Fruit fly (Drosophila melanogaster) whole organism, adult: ENCODE data around the gene B-H2.

ENCODE experiments used
- CG11617 ChIP-seq: fragments of 200-800 bp; sonication (Bioruptor generic); optimal IDR thresholded peaks from 2 replicates; lab custom pipeline; 2017; ENCODE audit warnings: mild to moderate bottlenecking, missing biosample characterization, missing genetic modification reagents, missing genetic modification characterization
- CG12768 ChIP-seq: fragments of 200-800 bp; sonication (Bioruptor generic); optimal IDR thresholded peaks from 2 replicates; lab custom pipeline; 2017; ENCODE audit warnings: missing biosample characterization, missing genetic modification characterization, mild to moderate bottlenecking, moderate library complexity, missing genetic modification reagents
- CG33017 ChIP-seq: fragments of 200-800 bp; sonication (Bioruptor generic); optimal IDR thresholded peaks from 2 replicates; lab custom pipeline; 2018; ENCODE audit warnings: missing biosample characterization, mild to moderate bottlenecking, missing genetic modification characterization, moderate library complexity
- CG5204 ChIP-seq: fragments of 200-800 bp; sonication (Bioruptor generic); optimal IDR thresholded peaks from 2 replicates; lab custom pipeline; 2016; ENCODE audit warnings: missing biosample characterization, missing genetic modification characterization
- CG7045 ChIP-seq: fragments of 200-800 bp; sonication (Bioruptor generic); optimal IDR thresholded peaks from 2 replicates; lab custom pipeline; 2017; ENCODE audit warnings: missing biosample characterization, mild to moderate bottlenecking, missing genetic modification characterization
- Clk ChIP-seq: fragments of 200-800 bp; sonication (Bioruptor generic); optimal IDR thresholded peaks from 2 replicates; lab custom pipeline; 2017; ENCODE audit warnings: missing biosample characterization, missing genetic modification characterization
- cnc ChIP-seq, 2 experiments: fragments of >200 bp; optimal IDR thresholded peaks; 2 replicates each; lab custom pipeline; 2017
- ovo ChIP-seq: fragments of 200-800 bp; sonication (Bioruptor generic); optimal IDR thresholded peaks from 2 replicates; lab custom pipeline; 2016; ENCODE audit warnings: missing biosample characterization, missing genetic modification characterization
- toe ChIP-seq: fragments of 200-800 bp; sonication (Bioruptor generic); optimal IDR thresholded peaks from 2 replicates; lab custom pipeline; 2016; ENCODE audit warnings: missing biosample characterization, missing genetic modification characterization

- TF ChIP-seq CG12768 (GFP tag; lab: Kevin White, UChicago) (no peak), CG5204 (GFP tag; lab: Kevin White, UChicago) (no peak), cnc (optimal IDR thresholded peaks at IDR 0.05; lab: Kevin White, UChicago) (no peak), CG33017 (tag; lab: Kevin White, UChicago) (no peak), toe (GFP tag; lab: Kevin White, UChicago) (no peak), CG7045 (GFP tag; lab: Kevin White, UChicago) (no peak), CG11617 (GFP tag; lab: Kevin White, UChicago) (no peak), ovo (GFP tag; lab: Kevin White, UChicago) (no peak), Clk (GFP tag; lab: Kevin White, UChicago) (no peak)
Measured at dm6 chrX:17284400-17284799, 30.0 kb upstream of the B-H2 start, which contains the start of gene CG8661.
